Fruit fly (Drosophila melanogaster) whole organism, embryonic: ENCODE results near the gene cass.

Experiments used
- Ada2b ChIP-seq: fragments of 200-800 bp; sonication (Bioruptor generic); IDR thresholded peaks from 2 replicates; pipeline ENCODE4 v1.3.6; 2022; ENCODE audit warnings: missing biosample characterization, missing genetic modification characterization
- Bgb ChIP-seq: fragments of 200-800 bp; sonication (Bioruptor generic); IDR thresholded peaks from 2 replicates; pipeline ENCODE4 v1.3.6; 2022; ENCODE audit warnings: missing biosample characterization, missing genetic modification characterization; ENCODE audit not compliant: partially characterized antibody
- CG10979 ChIP-seq: fragments of 200-800 bp; sonication (Bioruptor generic); optimal IDR thresholded peaks from 2 replicates; lab custom pipeline; 2018; ENCODE audit warnings: missing biosample characterization, mild to moderate bottlenecking, missing genetic modification characterization, moderate library complexity
- CG11504 ChIP-seq: fragments of 200-800 bp; sonication (Bioruptor generic); optimal IDR thresholded peaks from 3 replicates; lab custom pipeline; 2019; ENCODE audit warnings: missing biosample characterization, mild to moderate bottlenecking, missing genetic modification characterization, moderate library complexity
- CG11695 ChIP-seq: fragments of 200-800 bp; sonication (Bioruptor generic); IDR thresholded peaks from 3 replicates; pipeline ENCODE4 v1.3.6; 2022; ENCODE audit warnings: missing biosample characterization, missing genetic modification characterization
- CG11723 ChIP-seq: fragments of 200-800 bp; sonication (Bioruptor generic); optimal IDR thresholded peaks from 2 replicates; lab custom pipeline; 2017; ENCODE audit warnings: missing biosample characterization, mild to moderate bottlenecking, missing genetic modification characterization
- CG15269 ChIP-seq: fragments of 200-800 bp; sonication (Bioruptor generic); optimal IDR thresholded peaks from 2 replicates; lab custom pipeline; 2018; ENCODE audit warnings: missing biosample characterization, mild to moderate bottlenecking, missing genetic modification characterization, moderate library complexity
- CG1529 ChIP-seq: fragments of 200-800 bp; sonication (Bioruptor generic); optimal IDR thresholded peaks from 3 replicates; lab custom pipeline; 2018; ENCODE audit warnings: missing biosample characterization, missing genetic modification characterization
- CG17328 ChIP-seq: fragments of 200-800 bp; sonication (Bioruptor generic); IDR thresholded peaks from 2 replicates; pipeline ENCODE4 v1.3.6; 2022; ENCODE audit warnings: missing biosample characterization, missing genetic modification characterization
- CG17359 ChIP-seq: fragments of 200-800 bp; sonication (Bioruptor generic); optimal IDR thresholded peaks from 3 replicates; lab custom pipeline; 2018; ENCODE audit warnings: missing biosample characterization, mild to moderate bottlenecking, missing genetic modification characterization, moderate library complexity
- CG18619 ChIP-seq: fragments of 200-800 bp; sonication (Bioruptor generic); optimal IDR thresholded peaks from 3 replicates; lab custom pipeline; 2017; ENCODE audit warnings: missing biosample characterization, mild to moderate bottlenecking, missing genetic modification characterization
- CG2120 ChIP-seq: fragments of 200-800 bp; sonication (Bioruptor generic); optimal IDR thresholded peaks from 3 replicates; lab custom pipeline; 2016; ENCODE audit warnings: missing biosample characterization, missing genetic modification characterization
- CG2199 ChIP-seq: fragments of 200-800 bp; sonication (Bioruptor generic); IDR thresholded peaks from 3 replicates; pipeline ENCODE4 v1.3.6; 2022; ENCODE audit warnings: missing biosample characterization, missing genetic modification characterization
- CG31388 ChIP-seq: fragments of 200-800 bp; sonication (Bioruptor generic); optimal IDR thresholded peaks from 2 replicates; lab custom pipeline; 2016; ENCODE audit warnings: missing biosample characterization, missing genetic modification characterization
- CG3163 ChIP-seq: fragments of 200-800 bp; sonication (Bioruptor generic); optimal IDR thresholded peaks from 3 replicates; lab custom pipeline; 2016; ENCODE audit warnings: missing biosample characterization, missing genetic modification characterization
- CG32767 ChIP-seq: fragments of 200-800 bp; sonication (Bioruptor generic); IDR thresholded peaks from 2 replicates; pipeline ENCODE4 v1.3.6; 2022; ENCODE audit warnings: missing biosample characterization, missing genetic modification characterization
- CG3726 ChIP-seq: fragments of 200-800 bp; sonication (Bioruptor generic); IDR thresholded peaks from 3 replicates; pipeline ENCODE4, ENCODE4 v1.3.6; 2022; ENCODE audit warnings: missing biosample characterization, missing genetic modification characterization
- CG43689 ChIP-seq: fragments of 200-800 bp; sonication (Bioruptor generic); IDR thresholded peaks from 2 replicates; pipeline ENCODE4 v1.3.6; 2022; ENCODE audit warnings: missing biosample characterization, missing genetic modification characterization
- CG6689 ChIP-seq: fragments of 200-800 bp; sonication (Bioruptor generic); IDR thresholded peaks from 2 replicates; pipeline ENCODE4 v1.3.6; 2022; ENCODE audit warnings: missing biosample characterization, missing genetic modification characterization
- CG8290 ChIP-seq, 3 experiments: fragments of 200-800 bp; sonication (Bioruptor generic); optimal IDR thresholded peaks; 2 replicates each; lab custom pipeline; 2016 to 2019; ENCODE audit warnings: missing biosample characterization in 3 of 3, missing genetic modification characterization in 3 of 3, mild to moderate bottlenecking in 2 of 3, moderate library complexity in 1 of 3
- CG8478 ChIP-seq: fragments of >200 bp; optimal IDR thresholded peaks from 2 replicates; lab custom pipeline; 2018
- CkIIα-i1 ChIP-seq: fragments of 200-800 bp; sonication (Bioruptor generic); IDR thresholded peaks from 2 replicates; pipeline ENCODE4 v1.3.6; 2022; ENCODE audit warnings: missing biosample characterization, missing genetic modification characterization
- D ChIP-seq, 2 experiments: fragments of 200-800 bp in 1 of 2; fragments of >200 bp in 1 of 2; sonication (Bioruptor generic) in 1 of 2; optimal IDR thresholded peaks; 2 replicates in 1 of 2; 3 replicates in 1 of 2; lab custom pipeline; 2017; ENCODE audit warnings: mild to moderate bottlenecking in 1 of 2, missing biosample characterization in 1 of 2, missing genetic modification characterization in 1 of 2, missing genetic modification reagents in 1 of 2
- Dbx ChIP-seq: fragments of 200-800 bp; sonication (Bioruptor generic); IDR thresholded peaks from 3 replicates; pipeline ENCODE4 v1.3.6; 2022; ENCODE audit warnings: missing biosample characterization, missing genetic modification characterization
- Eip74EF ChIP-seq, 2 experiments: fragments of 200-800 bp in 1 of 2; fragments of >200 bp in 1 of 2; sonication (Bioruptor generic) in 1 of 2; optimal IDR thresholded peaks; 2 replicates each; lab custom pipeline; 2017 to 2019; ENCODE audit warnings: missing biosample characterization in 2 of 2, missing genetic modification characterization in 2 of 2, mild to moderate bottlenecking in 1 of 2, moderate library complexity in 1 of 2
- H15 ChIP-seq: fragments of 200-800 bp; sonication (Bioruptor generic); IDR thresholded peaks from 3 replicates; pipeline ENCODE4 v1.3.6; 2022; ENCODE audit warnings: missing biosample characterization, missing genetic modification characterization
- Hr3 ChIP-seq: fragments of 200-800 bp; sonication (Bioruptor generic); optimal IDR thresholded peaks from 3 replicates; lab custom pipeline; 2016; ENCODE audit warnings: missing biosample characterization, missing genetic modification characterization
- Hr51 ChIP-seq, 2 experiments: fragments of 200-800 bp; sonication (Bioruptor generic); optimal IDR thresholded peaks; 2 replicates in 1 of 2; 3 replicates in 1 of 2; lab custom pipeline; 2016 to 2018; ENCODE audit warnings: missing biosample characterization in 2 of 2, missing genetic modification characterization in 2 of 2, mild to moderate bottlenecking in 1 of 2, moderate library complexity in 1 of 2
- MESR4 ChIP-seq: fragments of 200-800 bp; sonication (Bioruptor generic); optimal IDR thresholded peaks from 2 replicates; lab custom pipeline; 2018; ENCODE audit warnings: missing biosample characterization, mild to moderate bottlenecking, missing genetic modification characterization, moderate library complexity
- MTF-1 ChIP-seq: fragments of 200-800 bp; sonication (Bioruptor generic); optimal IDR thresholded peaks from 2 replicates; lab custom pipeline; 2018; ENCODE audit warnings: missing biosample characterization, mild to moderate bottlenecking, missing genetic modification characterization, borderline replicate concordance
- NFAT ChIP-seq: fragments of 200-800 bp; sonication (Bioruptor generic); IDR thresholded peaks from 2 replicates; pipeline ENCODE4 v1.3.6; 2022; ENCODE audit warnings: missing biosample characterization, missing genetic modification characterization
- Optix ChIP-seq: fragments of 200-800 bp; sonication (Bioruptor generic); IDR thresholded peaks from 3 replicates; pipeline ENCODE4 v1.3.6; 2022; ENCODE audit warnings: missing biosample characterization, missing genetic modification characterization
- aop ChIP-seq: fragments of 200-800 bp; sonication (Bioruptor generic); IDR thresholded peaks from 2 replicates; pipeline ENCODE4 v1.3.6; 2022; ENCODE audit warnings: missing biosample characterization, missing genetic modification characterization
- ato ChIP-seq: fragments of 200-800 bp; sonication (Bioruptor generic); IDR thresholded peaks from 2 replicates; pipeline ENCODE4 v1.3.6; 2022; ENCODE audit warnings: missing biosample characterization, missing genetic modification characterization; ENCODE audit not compliant: partially characterized antibody
- bcd ChIP-seq: fragments of 200-800 bp; sonication (Bioruptor generic); optimal IDR thresholded peaks from 2 replicates; lab custom pipeline; 2017; ENCODE audit warnings: missing biosample characterization, mild to moderate bottlenecking, missing genetic modification characterization
- bigmax ChIP-seq: fragments of 200-800 bp; sonication (Bioruptor generic); optimal IDR thresholded peaks from 2 replicates; lab custom pipeline; 2018; ENCODE audit warnings: missing biosample characterization, mild to moderate bottlenecking, missing genetic modification characterization
- br ChIP-seq: fragments of >200 bp; optimal IDR thresholded peaks from 2 replicates; lab custom pipeline; 2017
- dan ChIP-seq: fragments of 200-800 bp; sonication (Bioruptor generic); IDR thresholded peaks from 2 replicates; pipeline ENCODE4 v1.3.6; 2022; ENCODE audit warnings: missing biosample characterization, missing genetic modification characterization
- danr ChIP-seq: fragments of 200-800 bp; sonication (Bioruptor generic); IDR thresholded peaks from 2 replicates; pipeline ENCODE4 v1.3.6; 2022; ENCODE audit warnings: missing biosample characterization, missing genetic modification characterization
- dimm ChIP-seq: fragments of 200-800 bp; sonication (Bioruptor generic); IDR thresholded peaks from 2 replicates; pipeline ENCODE4 v1.3.6; 2022; ENCODE audit warnings: missing biosample characterization, missing genetic modification characterization
- dm ChIP-seq: fragments of 200-800 bp; sonication (Bioruptor generic); optimal IDR thresholded peaks from 3 replicates; lab custom pipeline; 2016; ENCODE audit warnings: missing biosample characterization, missing genetic modification characterization
- eve ChIP-seq, 2 experiments: fragments of >200 bp; optimal IDR thresholded peaks; 2 replicates each; lab custom pipeline; 2017; ENCODE audit warnings: missing biosample characterization in 2 of 2, missing genetic modification characterization in 2 of 2
- fu2 ChIP-seq: fragments of 200-800 bp; sonication (Bioruptor generic); optimal IDR thresholded peaks from 2 replicates; lab custom pipeline; 2016; ENCODE audit warnings: missing biosample characterization, missing genetic modification characterization
- jing ChIP-seq: fragments of 200-800 bp; sonication (Bioruptor generic); optimal IDR thresholded peaks from 2 replicates; lab custom pipeline; 2018; ENCODE audit warnings: missing biosample characterization, mild to moderate bottlenecking, missing genetic modification characterization
- ken ChIP-seq: fragments of 200-800 bp; sonication (Bioruptor generic); IDR thresholded peaks from 3 replicates; pipeline ENCODE4 v1.3.6; 2022; ENCODE audit warnings: missing biosample characterization, missing genetic modification characterization
- lbe ChIP-seq: fragments of 200-800 bp; sonication (Bioruptor generic); optimal IDR thresholded peaks from 2 replicates; lab custom pipeline; 2016; ENCODE audit warnings: missing biosample characterization, mild to moderate bottlenecking, missing genetic modification characterization
- nerfin-2 ChIP-seq: fragments of 200-800 bp; sonication (Bioruptor generic); IDR thresholded peaks from 2 replicates; pipeline ENCODE4 v1.3.6; 2022; ENCODE audit warnings: missing biosample characterization, missing genetic modification characterization; ENCODE audit not compliant: partially characterized antibody
- oc ChIP-seq: fragments of 200-800 bp; sonication (Bioruptor generic); optimal IDR thresholded peaks from 2 replicates; lab custom pipeline; 2018; ENCODE audit warnings: missing biosample characterization, mild to moderate bottlenecking, missing genetic modification characterization, moderate library complexity
- odd ChIP-seq: fragments of 200-800 bp; sonication (Bioruptor generic); optimal IDR thresholded peaks from 2 replicates; lab custom pipeline; 2017; ENCODE audit warnings: missing biosample characterization, mild to moderate bottlenecking, missing genetic modification characterization
- otp ChIP-seq: fragments of 200-800 bp; sonication (Bioruptor generic); IDR thresholded peaks from 3 replicates; pipeline ENCODE4, ENCODE4 v1.3.6; 2022; ENCODE audit warnings: missing biosample characterization, missing genetic modification characterization
- schlank ChIP-seq: fragments of 200-800 bp; sonication (Bioruptor generic); optimal IDR thresholded peaks from 2 replicates; lab custom pipeline; 2018; ENCODE audit warnings: missing biosample characterization, mild to moderate bottlenecking, missing genetic modification characterization

cass gene

dm6 chr2L:17500946-17501451 lies 23.3 kb upstream of the cass start, which contains the start of the genes mEFTs and Dhc36C (continued):
- TF ChIP-seq ken (GFP tag; lab: Robert Waterston, UW) = no peak
- TF ChIP-seq CG11723 (GFP tag; lab: Kevin White, UChicago) = no peak
- no peak for TF ChIP-seq odd (GFP tag; lab: Kevin White, UChicago)
- TF ChIP-seq otp (GFP tag; lab: Robert Waterston, UW) = no peak
- TF ChIP-seq Hr3 = no peak
- no peak for TF ChIP-seq Hr51 (GFP tag; optimal IDR thresholded peaks at IDR 0.05; lab: Kevin White, UChicago)
- TF ChIP-seq bcd (GFP tag; lab: Kevin White, UChicago) = no peak
- TF ChIP-seq CG11695 (GFP tag; lab: Robert Waterston, UW) = no peak
- TF ChIP-seq schlank = no peak
- TF ChIP-seq CG17359 (tag; lab: Kevin White, UChicago) = no peak
- TF ChIP-seq nerfin-2 (GFP tag; lab: Robert Waterston, UW) = peak; percentile 69
- TF ChIP-seq CG2120 = no peak
- TF ChIP-seq Bgb (GFP tag; lab: Robert Waterston, UW) = peak; percentile 92
- no peak for TF ChIP-seq oc (tag; lab: Kevin White, UChicago)
- TF ChIP-seq dm (GFP tag; lab: Kevin White, UChicago) = peak; percentile 70
- TF ChIP-seq NFAT (GFP tag; lab: Robert Waterston, UW) = no peak
- no peak for TF ChIP-seq CG15269 (tag; lab: Kevin White, UChicago)
- TF ChIP-seq CG32767 (GFP tag; lab: Robert Waterston, UW) = no peak
- no peak for TF ChIP-seq CG1529 (GFP tag; lab: Kevin White, UChicago)
- TF ChIP-seq CkIIα-i1 (GFP tag; lab: Robert Waterston, UW) = no peak
- no peak for TF ChIP-seq H15 (GFP tag; lab: Robert Waterston, UW)
- no peak for TF ChIP-seq dan (GFP tag; lab: Robert Waterston, UW)
- TF ChIP-seq aop (GFP tag; lab: Robert Waterston, UW) = no peak
- TF ChIP-seq CG2199 = no peak
- TF ChIP-seq danr (GFP tag; lab: Robert Waterston, UW) = no peak
- no peak for TF ChIP-seq CG3163 (GFP tag; lab: Kevin White, UChicago)
- TF ChIP-seq CG11504 = peak; percentile 28
- TF ChIP-seq MTF-1 (GFP tag; lab: Kevin White, UChicago) = no peak
- TF ChIP-seq CG43689 (GFP tag; lab: Robert Waterston, UW) = no peak
- TF ChIP-seq fu2 (GFP tag; lab: Kevin White, UChicago) = no peak
- no peak for TF ChIP-seq jing
- no peak for TF ChIP-seq dimm (GFP tag; lab: Robert Waterston, UW)
- TF ChIP-seq CG3726 (GFP tag; lab: Robert Waterston, UW) = no peak
- TF ChIP-seq lbe (GFP tag; lab: Kevin White, UChicago) = no peak
- no peak for TF ChIP-seq CG8478 (lab: Kevin White, UChicago)
- no peak for TF ChIP-seq Optix (GFP tag; lab: Robert Waterston, UW)
- no peak for TF ChIP-seq Eip74EF (GFP tag; optimal IDR thresholded peaks at IDR 0.05; lab: Kevin White, UChicago)
- no peak for TF ChIP-seq Dbx (GFP tag; lab: Robert Waterston, UW)
- no peak for TF ChIP-seq CG8290 (GFP tag; optimal IDR thresholded peaks at IDR 0.05; lab: Kevin White, UChicago)
- TF ChIP-seq CG8290 (tag; optimal IDR thresholded peaks at IDR 0.05; lab: Kevin White, UChicago) = peak in 1 of 2 experiments; percentile 40
- TF ChIP-seq eve (GFP tag; optimal IDR thresholded peaks at IDR 0.05; lab: Kevin White, UChicago) = no peak
- TF ChIP-seq bigmax (GFP tag; lab: Kevin White, UChicago) = no peak
- TF ChIP-seq ato (GFP tag; lab: Robert Waterston, UW) = peak; percentile 65
- TF ChIP-seq CG6689 (GFP tag; lab: Robert Waterston, UW) = no peak
- TF ChIP-seq D (optimal IDR thresholded peaks at IDR 0.05; lab: Kevin White, UChicago) = no peak
- no peak for TF ChIP-seq D (GFP tag; optimal IDR thresholded peaks at IDR 0.05; lab: Kevin White, UChicago)
- TF ChIP-seq CG18619 (GFP tag; lab: Kevin White, UChicago) = no peak
- no peak for TF ChIP-seq CG31388
- TF ChIP-seq CG17328 = no peak
- no peak for TF ChIP-seq br
- TF ChIP-seq MESR4 (GFP tag; lab: Kevin White, UChicago) = peak; percentile 66
- TF ChIP-seq Ada2b = no peak
- TF ChIP-seq CG10979 (tag; lab: Kevin White, UChicago) = no peak
